Worm (Caenorhabditis elegans) whole organism, young adult: ENCODE data around the gene pap-3.
A peak's percentile ranks its signal among the peaks of the same experiment; 100 is the strongest.

Experiments used
- C06A6.2 ChIP-seq: fragments of 200-800 bp; sonication (Bioruptor generic); conservative IDR thresholded peaks from 2 replicates; pipeline ENCODE4 v1.3.6; 2022; ENCODE audit warnings: missing genetic modification characterization, missing compliant biosample characterization
- D2030.7 ChIP-seq: fragments of 200-800 bp; sonication (Bioruptor generic); IDR thresholded peaks from 2 replicates; pipeline ENCODE4 v1.3.6; 2022; ENCODE audit warnings: missing genetic modification reagents, missing genetic modification characterization, missing compliant biosample characterization
- F37B4.10 ChIP-seq: fragments of 200-800 bp; sonication (Bioruptor generic); IDR thresholded peaks from 2 replicates; pipeline ENCODE4 v1.3.6; 2022; ENCODE audit warnings: missing genetic modification characterization, missing compliant biosample characterization
- K12H6.12 ChIP-seq: fragments of 200-800 bp; sonication (Bioruptor generic); optimal IDR thresholded peaks from 2 replicates; lab custom pipeline; 2018; ENCODE audit warnings: mild to moderate bottlenecking, missing genetic modification characterization, missing compliant biosample characterization
- T07F8.4 ChIP-seq: sonication (generic microtip); optimal IDR thresholded peaks from 2 replicates; lab custom pipeline; 2016; ENCODE audit warnings: mild to moderate bottlenecking, missing genetic modification characterization, moderate library complexity, missing compliant biosample characterization
- T26A5.8 ChIP-seq: sonication (generic microtip); optimal IDR thresholded peaks from 2 replicates; lab custom pipeline; 2016; ENCODE audit warnings: missing genetic modification characterization, missing compliant biosample characterization
- Y53F4B.3 ChIP-seq: fragments of 200-800 bp; sonication (Bioruptor generic); IDR thresholded peaks from 2 replicates; pipeline ENCODE4 v1.3.6; 2022; ENCODE audit warnings: missing genetic modification reagents, missing genetic modification characterization, missing compliant biosample characterization
- Y53G8AR.9 ChIP-seq: fragments of 200-800 bp; sonication (Bioruptor generic); conservative IDR thresholded peaks from 2 replicates; pipeline ENCODE4 v1.3.6; 2022; ENCODE audit warnings: missing genetic modification reagents, missing genetic modification characterization, missing compliant biosample characterization
- Y67H2A.10 ChIP-seq: fragments of 200-800 bp; sonication (Bioruptor generic); conservative IDR thresholded peaks from 2 replicates; pipeline ENCODE4 v1.3.6; 2022; ENCODE audit warnings: missing genetic modification reagents, missing genetic modification characterization, missing compliant biosample characterization
- Y95B8A.8 ChIP-seq: fragments of 200-800 bp; sonication (Bioruptor generic); IDR thresholded peaks from 2 replicates; pipeline ENCODE4 v1.3.6; 2022; ENCODE audit warnings: missing genetic modification reagents, missing genetic modification characterization, missing compliant biosample characterization
- ZK185.1 ChIP-seq: sonication (generic microtip); optimal IDR thresholded peaks from 2 replicates; lab custom pipeline; 2016; ENCODE audit warnings: mild to moderate bottlenecking, missing genetic modification characterization, missing compliant biosample characterization; ENCODE audit not compliant: poor library complexity, severe bottlenecking
- ama-1 ChIP-seq, 3 experiments: fragments of 150-350 bp in 1 of 3; sonication (generic microtip) in 2 of 3; optimal IDR thresholded peaks; 2 replicates each; lab custom pipeline; 2014 to 2018; ENCODE audit warnings: missing biosample characterization in 2 of 3, missing genetic modification characterization in 2 of 3, missing genetic modification reagents in 2 of 3
- attf-5 ChIP-seq: fragments of 200-800 bp; sonication (Bioruptor generic); optimal IDR thresholded peaks from 2 replicates; lab custom pipeline; 2018; ENCODE audit warnings: mild to moderate bottlenecking, missing genetic modification characterization, missing compliant biosample characterization
- attf-6 ChIP-seq: fragments of 200-800 bp; sonication (Bioruptor generic); IDR thresholded peaks from 2 replicates; pipeline ENCODE4 v1.3.6; 2022; ENCODE audit warnings: missing genetic modification reagents, missing genetic modification characterization, missing compliant biosample characterization
- bed-1 ChIP-seq: fragments of 200-800 bp; sonication (Bioruptor generic); IDR thresholded peaks from 2 replicates; pipeline ENCODE4 v1.3.6; 2022; ENCODE audit warnings: missing genetic modification reagents, missing genetic modification characterization, missing compliant biosample characterization
- ceh-27 ChIP-seq: fragments of 200-800 bp; sonication (Bioruptor generic); optimal IDR thresholded peaks from 2 replicates; lab custom pipeline; 2018; ENCODE audit warnings: mild to moderate bottlenecking, missing genetic modification characterization, moderate library complexity, missing compliant biosample characterization
- ceh-58 ChIP-seq: fragments of 200-800 bp; sonication (Bioruptor generic); IDR thresholded peaks from 2 replicates; pipeline ENCODE4 v1.3.6; 2022; ENCODE audit warnings: missing genetic modification characterization, missing compliant biosample characterization
- ceh-79 ChIP-seq: sonication (generic microtip); optimal IDR thresholded peaks from 2 replicates; lab custom pipeline; 2017; ENCODE audit warnings: mild to moderate bottlenecking, missing genetic modification characterization, missing compliant biosample characterization
- chd-7 ChIP-seq: sonication (generic microtip); optimal IDR thresholded peaks from 2 replicates; lab custom pipeline; 2016; ENCODE audit warnings: mild to moderate bottlenecking, missing genetic modification characterization, moderate library complexity, missing compliant biosample characterization
- dox-1 ChIP-seq: fragments of 200-800 bp; sonication (Bioruptor generic); IDR thresholded peaks from 2 replicates; pipeline ENCODE4 v1.3.6; 2022; ENCODE audit warnings: missing genetic modification reagents, missing genetic modification characterization, missing compliant biosample characterization
- dpl-1 ChIP-seq: fragments of 150-350 bp; optimal IDR thresholded peaks from 2 replicates; lab custom pipeline; 2014; ENCODE audit warnings: missing biosample characterization, missing genetic modification reagents, missing genetic modification characterization
- egl-44 ChIP-seq: fragments of 200-800 bp; sonication (Bioruptor generic); IDR thresholded peaks from 2 replicates; pipeline ENCODE4 v1.3.6; 2022; ENCODE audit warnings: missing genetic modification reagents, missing genetic modification characterization, missing compliant biosample characterization
- fkh-3 ChIP-seq: sonication (generic microtip); optimal IDR thresholded peaks from 2 replicates; lab custom pipeline; 2016; ENCODE audit warnings: mild to moderate bottlenecking, missing genetic modification characterization, missing compliant biosample characterization
- hmg-1.2 ChIP-seq: fragments of 200-800 bp; sonication (Bioruptor generic); IDR thresholded peaks from 2 replicates; pipeline ENCODE4 v1.3.6; 2022; ENCODE audit warnings: missing genetic modification reagents, missing genetic modification characterization, missing compliant biosample characterization
- hsf-1 ChIP-seq: fragments of 200-800 bp; sonication (Bioruptor generic); IDR thresholded peaks from 2 replicates; pipeline ENCODE4 v1.3.6; 2022; ENCODE audit warnings: missing genetic modification reagents, missing genetic modification characterization, missing compliant biosample characterization
- lag-1 ChIP-seq: fragments of 200-800 bp; sonication (Bioruptor generic); IDR thresholded peaks from 2 replicates; pipeline ENCODE4 v1.3.6; 2022; ENCODE audit warnings: missing genetic modification reagents, missing genetic modification characterization, missing compliant biosample characterization
- lin-54 ChIP-seq: fragments of 200-800 bp; sonication (Bioruptor generic); optimal IDR thresholded peaks from 2 replicates; lab custom pipeline; 2018; ENCODE audit warnings: mild to moderate bottlenecking, missing genetic modification characterization, missing compliant biosample characterization
- lsl-1 ChIP-seq: fragments of 200-800 bp; sonication (Bioruptor generic); optimal IDR thresholded peaks from 2 replicates; lab custom pipeline; 2018; ENCODE audit warnings: mild to moderate bottlenecking, missing genetic modification characterization, moderate library complexity, missing compliant biosample characterization
- lsy-27 ChIP-seq: sonication (generic microtip); optimal IDR thresholded peaks from 2 replicates; lab custom pipeline; 2017; ENCODE audit warnings: missing genetic modification characterization, mild to moderate bottlenecking, missing compliant biosample characterization, antibody characterized with exemption, missing genotype, borderline replicate concordance; ENCODE audit not compliant: insufficient read depth
- madf-8 ChIP-seq: fragments of 200-800 bp; sonication (Bioruptor generic); conservative IDR thresholded peaks from 2 replicates; pipeline ENCODE4 v1.3.6; 2022; ENCODE audit warnings: missing genetic modification reagents, missing genetic modification characterization, missing compliant biosample characterization
- mel-28 ChIP-seq: sonication (generic microtip); optimal IDR thresholded peaks from 2 replicates; lab custom pipeline; 2016; ENCODE audit warnings: borderline replicate concordance, mild to moderate bottlenecking, missing genetic modification characterization, missing compliant biosample characterization
- mxl-1 ChIP-seq: sonication (generic microtip); optimal IDR thresholded peaks from 2 replicates; lab custom pipeline; 2016; ENCODE audit warnings: missing genetic modification characterization, missing compliant biosample characterization
- nfya-2 ChIP-seq: fragments of 200-800 bp; sonication (Bioruptor generic); IDR thresholded peaks from 2 replicates; pipeline ENCODE4 v1.3.6; 2022; ENCODE audit warnings: missing genetic modification reagents, missing genetic modification characterization, missing compliant biosample characterization
- nhr-90 ChIP-seq: sonication (generic microtip); optimal IDR thresholded peaks from 2 replicates; lab custom pipeline; 2016; ENCODE audit warnings: missing genotype, mild to moderate bottlenecking, missing genetic modification characterization, missing compliant biosample characterization
- rcor-1 ChIP-seq: fragments of 200-800 bp; sonication (Bioruptor generic); IDR thresholded peaks from 2 replicates; pipeline ENCODE4 v1.3.6; 2022; ENCODE audit warnings: missing genetic modification reagents, missing genetic modification characterization, missing compliant biosample characterization
- repo-1 ChIP-seq: sonication (generic microtip); optimal IDR thresholded peaks from 2 replicates; lab custom pipeline; 2017; ENCODE audit warnings: mild to moderate bottlenecking, missing genetic modification characterization, missing compliant biosample characterization
- sdz-38 ChIP-seq: sonication (generic microtip); optimal IDR thresholded peaks from 2 replicates; lab custom pipeline; 2016; ENCODE audit warnings: missing genotype, missing genetic modification characterization, missing compliant biosample characterization
- snpc-1.1 ChIP-seq: sonication (generic microtip); optimal IDR thresholded peaks from 2 replicates; lab custom pipeline; 2017; ENCODE audit warnings: missing genetic modification characterization, mild to moderate bottlenecking, missing compliant biosample characterization, antibody characterized with exemption, moderate library complexity, missing genotype, missing genetic modification reagents; ENCODE audit not compliant: insufficient read depth
- snpc-1.3 ChIP-seq: sonication (generic microtip); optimal IDR thresholded peaks from 2 replicates; lab custom pipeline; 2017; ENCODE audit warnings: missing genetic modification characterization, mild to moderate bottlenecking, missing compliant biosample characterization, antibody characterized with exemption, moderate library complexity, missing genotype, missing genetic modification reagents; ENCODE audit not compliant: insufficient read depth
- snpc-4 ChIP-seq, 5 experiments: fragments of 150-350 bp in 1 of 5; sonication (generic microtip) in 4 of 5; optimal IDR thresholded peaks; 2 replicates each; lab custom pipeline; 2014 to 2018; ENCODE audit warnings: missing genetic modification characterization in 5 of 5, missing biosample characterization in 3 of 5, antibody characterized with exemption in 2 of 5, mild to moderate bottlenecking in 2 of 5, missing compliant biosample characterization in 2 of 5, missing genotype in 2 of 5, moderate library complexity in 2 of 5, missing genetic modification reagents in 1 of 5
- unc-130 ChIP-seq: sonication (generic microtip); optimal IDR thresholded peaks from 2 replicates; lab custom pipeline; 2016; ENCODE audit warnings: missing genetic modification reagents, missing genetic modification characterization, missing compliant biosample characterization
- zfh-2 ChIP-seq: fragments of 200-800 bp; sonication (Bioruptor generic); conservative IDR thresholded peaks from 2 replicates; pipeline ENCODE4 v1.3.6; 2022; ENCODE audit warnings: missing genetic modification reagents, missing genetic modification characterization, missing compliant biosample characterization
- ztf-18 ChIP-seq: sonication (generic microtip); optimal IDR thresholded peaks from 2 replicates; lab custom pipeline; 2016; ENCODE audit warnings: missing genotype, mild to moderate bottlenecking, missing genetic modification characterization, missing compliant biosample characterization
- ztf-25 ChIP-seq: fragments of 200-800 bp; sonication (Bioruptor generic); IDR thresholded peaks from 2 replicates; pipeline ENCODE4 v1.3.6; 2022; ENCODE audit warnings: missing genetic modification reagents, missing genetic modification characterization, missing compliant biosample characterization
- ztf-28 ChIP-seq: fragments of 200-800 bp; sonication (Bioruptor generic); IDR thresholded peaks from 2 replicates; pipeline ENCODE4 v1.3.6; 2022; ENCODE audit warnings: missing genetic modification reagents, missing genetic modification characterization, missing compliant biosample characterization
- ztf-3 ChIP-seq: fragments of 200-800 bp; sonication (Bioruptor generic); optimal IDR thresholded peaks from 2 replicates; lab custom pipeline; 2018; ENCODE audit warnings: mild to moderate bottlenecking, missing genetic modification characterization, missing compliant biosample characterization
- ztf-6 ChIP-seq: fragments of 200-800 bp; sonication (Bioruptor generic); IDR thresholded peaks from 2 replicates; pipeline ENCODE4 v1.3.6; 2022; ENCODE audit warnings: missing genetic modification reagents, missing genetic modification characterization, missing compliant biosample characterization

Gene pap-3

ce11 chrII:11813895-11814369 is 2.4 kb downstream of the pap-3 start, which contains the start of gene F43G6.8 (continued):
- no peak for TF ChIP-seq Y67H2A.10 (GFP tag; lab: Robert Waterston, UW)
- no peak for TF ChIP-seq chd-7 (tag; lab: Kevin White, UChicago)
- TF ChIP-seq ceh-79 (tag; lab: Kevin White, UChicago), result no peak
- no peak for TF ChIP-seq ceh-58
- no peak for TF ChIP-seq attf-6 (GFP tag; lab: Robert Waterston, UW)
- TF ChIP-seq nfya-2 (GFP tag; lab: Robert Waterston, UW), result no peak
- no peak for TF ChIP-seq T07F8.4 (tag; lab: Kevin White, UChicago)
- no peak for TF ChIP-seq ztf-6
- TF ChIP-seq dox-1, result 0 out of 2 replicates have a peak, but pooled peaks have one; percentile 42
- no peak for TF ChIP-seq nhr-90
- no peak for TF ChIP-seq bed-1 (GFP tag; lab: Robert Waterston, UW)
- TF ChIP-seq snpc-1.1, result no peak
- no peak for TF ChIP-seq snpc-1.3 (tag; lab: Kevin White, UChicago)
- no peak for TF ChIP-seq T26A5.8 (tag; lab: Kevin White, UChicago)
- TF ChIP-seq lsl-1, result no peak
- TF ChIP-seq lsy-27, result no peak
- no peak for TF ChIP-seq ztf-28
- TF ChIP-seq mel-28 (tag; lab: Kevin White, UChicago), result peak; percentile 28
- TF ChIP-seq madf-8, result no peak
- no peak for TF ChIP-seq egl-44 (GFP tag; lab: Robert Waterston, UW)
- TF ChIP-seq ztf-18, result peak; percentile 6
- no peak for TF ChIP-seq fkh-3
- no peak for TF ChIP-seq sdz-38 (tag; lab: Kevin White, UChicago)
- no peak for TF ChIP-seq mxl-1 (tag; lab: Kevin White, UChicago)
- TF ChIP-seq attf-5 (GFP tag; lab: Kevin White, UChicago), result peak; percentile 80
- TF ChIP-seq ztf-3 (GFP tag; lab: Kevin White, UChicago), result no peak
- no peak for TF ChIP-seq Y95B8A.8 (GFP tag; lab: Robert Waterston, UW)
- peak; percentile 83 for TF ChIP-seq ama-1 (optimal IDR thresholded peaks at IDR 0.05; lab: Kevin White, UChicago)
- TF ChIP-seq ama-1 (GFP tag; optimal IDR thresholded peaks at IDR 0.05; lab: Kevin White, UChicago), result no peak
- no peak for TF ChIP-seq lin-54
- no peak for TF ChIP-seq C06A6.2 (GFP tag; lab: Robert Waterston, UW)
- no peak for TF ChIP-seq Y53F4B.3 (GFP tag; lab: Robert Waterston, UW)
- no peak for TF ChIP-seq repo-1 (tag; lab: Kevin White, UChicago)
- TF ChIP-seq F37B4.10 (GFP tag; lab: Robert Waterston, UW), result no peak
- TF ChIP-seq D2030.7 (GFP tag; lab: Robert Waterston, UW), result no peak
- no peak for TF ChIP-seq dpl-1
- no peak for TF ChIP-seq Y53G8AR.9 (GFP tag; lab: Robert Waterston, UW)
- 0 out of 2 replicates have a peak, but pooled peaks have one; percentile 14 for TF ChIP-seq rcor-1
- no peak for TF ChIP-seq hsf-1
- no peak for TF ChIP-seq ceh-27 (GFP tag; lab: Kevin White, UChicago)
- no peak for TF ChIP-seq ZK185.1 (tag; lab: Kevin White, UChicago)
- TF ChIP-seq zfh-2 (GFP tag; lab: Robert Waterston, UW), result peak; percentile 35; the same call in 1 of the 2 replicates
- TF ChIP-seq K12H6.12 (tag; lab: Kevin White, UChicago), result peak; percentile 29
- TF ChIP-seq lag-1, result no peak
- no peak for TF ChIP-seq ztf-25
- TF ChIP-seq snpc-4 (GFP tag; optimal IDR thresholded peaks at IDR 0.05; lab: Kevin White, UChicago), result no peak
- no peak for TF ChIP-seq snpc-4 (tag; optimal IDR thresholded peaks at IDR 0.05; lab: Kevin White, UChicago)
- TF ChIP-seq unc-130 (GFP tag; lab: Kevin White, UChicago), result no peak
- peak; percentile 80 for TF ChIP-seq hmg-1.2 (GFP tag; lab: Robert Waterston, UW)
